Worm (Caenorhabditis elegans): ENCODE results near the gene ufm-1.

DNA sequence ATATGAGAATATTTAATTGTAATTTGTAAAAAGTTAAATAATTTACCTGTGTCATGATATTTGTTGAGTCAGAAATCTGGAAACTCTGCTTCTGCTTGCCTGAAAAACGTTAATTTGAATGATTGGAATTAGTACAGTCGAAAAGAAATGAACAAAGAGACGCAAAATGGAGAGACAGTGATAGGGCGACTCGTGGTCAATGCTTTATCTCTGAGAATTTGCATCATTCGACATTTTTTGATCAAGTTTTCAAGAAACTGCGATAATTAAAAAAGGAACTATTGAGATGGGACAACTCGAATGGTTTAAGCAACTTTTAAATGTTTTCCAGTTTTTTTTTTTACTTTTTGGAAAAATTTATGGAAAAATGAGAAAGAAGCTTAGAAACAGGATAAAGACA is 2.1 kb downstream of the ufm-1 start, which contains the start of gene cuc-1:
- TF ChIP-seq him-1 (tag; optimal IDR thresholded peaks at IDR 0.05) (no peak), W03F9.2 (tag; optimal IDR thresholded peaks at IDR 0.05) (no peak)
